Worm (Caenorhabditis elegans) whole organism, L1 larva: ENCODE measurements around the gene sru-48.

Experiments used
- C04F5.9 ChIP-seq: sonication (generic microtip); optimal IDR thresholded peaks from 2 replicates; lab custom pipeline; 2016; ENCODE audit warnings: missing genetic modification characterization, missing compliant biosample characterization
- aha-1 ChIP-seq: fragments of 150-350 bp; optimal IDR thresholded peaks from 2 replicates; lab custom pipeline; 2014; ENCODE audit warnings: missing biosample characterization, missing genetic modification characterization
- ceh-8 ChIP-seq: fragments of 200-800 bp; sonication (Bioruptor generic); optimal IDR thresholded peaks from 2 replicates; lab custom pipeline; 2018; ENCODE audit warnings: mild to moderate bottlenecking, missing genetic modification characterization, moderate library complexity, missing compliant biosample characterization
- ceh-90 ChIP-seq: sonication (generic microtip); optimal IDR thresholded peaks from 2 replicates; lab custom pipeline; 2016; ENCODE audit warnings: missing genetic modification characterization, missing compliant biosample characterization
- ces-1 ChIP-seq: fragments of 150-350 bp; optimal IDR thresholded peaks from 2 replicates; lab custom pipeline; 2014; ENCODE audit warnings: missing biosample characterization, missing genetic modification reagents, missing genetic modification characterization
- efl-1 ChIP-seq, 4 experiments: fragments of 150-350 bp; optimal IDR thresholded peaks in 3 of 4; peaks in 1 of 4; 1 replicate in 1 of 4; 2 replicates in 3 of 4; lab custom pipeline; 2014; ENCODE audit warnings: missing biosample characterization in 2 of 4, missing genetic modification characterization in 2 of 4, missing genetic modification reagents in 2 of 4
- ets-5 ChIP-seq: fragments of 200-800 bp; sonication (Bioruptor generic); IDR thresholded peaks from 2 replicates; pipeline ENCODE4 v1.3.6; 2022; ENCODE audit warnings: missing genetic modification characterization, missing compliant biosample characterization
- fkh-4 ChIP-seq: sonication (generic microtip); optimal IDR thresholded peaks from 2 replicates; lab custom pipeline; 2016; ENCODE audit warnings: missing compliant biosample characterization, missing genetic modification characterization, borderline replicate concordance
- fkh-8 ChIP-seq: sonication (generic microtip); optimal IDR thresholded peaks from 2 replicates; lab custom pipeline; 2016; ENCODE audit warnings: mild to moderate bottlenecking, missing genetic modification characterization, missing compliant biosample characterization
- hlh-17 ChIP-seq: fragments of 200-800 bp; sonication (Bioruptor generic); optimal IDR thresholded peaks from 2 replicates; lab custom pipeline; 2018; ENCODE audit warnings: missing genetic modification characterization, mild to moderate bottlenecking, missing compliant biosample characterization, moderate library complexity, borderline replicate concordance
- lin-13 ChIP-seq: fragments of 150-350 bp; optimal IDR thresholded peaks from 2 replicates; lab custom pipeline; 2014; ENCODE audit warnings: missing biosample characterization, missing genetic modification reagents, missing genetic modification characterization
- lin-14 ChIP-seq: fragments of 200-800 bp; sonication (Bioruptor generic); optimal IDR thresholded peaks from 2 replicates; lab custom pipeline; 2018; ENCODE audit warnings: mild to moderate bottlenecking, missing genetic modification characterization, moderate library complexity, missing compliant biosample characterization
- lin-15B ChIP-seq: fragments of 150-350 bp; sonication (generic microtip); optimal IDR thresholded peaks from 3 replicates; lab custom pipeline; 2014; ENCODE audit warnings: missing biosample characterization, missing genetic modification characterization
- lir-3 ChIP-seq: sonication (generic microtip); optimal IDR thresholded peaks from 2 replicates; lab custom pipeline; 2016; ENCODE audit warnings: mild to moderate bottlenecking, missing genetic modification characterization, moderate library complexity, missing compliant biosample characterization; ENCODE audit not compliant: poor library complexity
- lsy-2 ChIP-seq, 2 experiments: fragments of 150-350 bp; optimal IDR thresholded peaks; 2 replicates each; lab custom pipeline; 2014; ENCODE audit warnings: missing biosample characterization in 2 of 2, missing genetic modification characterization in 2 of 2
- nhr-71 ChIP-seq: sonication (generic microtip); optimal IDR thresholded peaks from 2 replicates; lab custom pipeline; 2016; ENCODE audit warnings: mild to moderate bottlenecking, missing genetic modification characterization, moderate library complexity, missing compliant biosample characterization
- nhr-90 ChIP-seq: sonication (generic microtip); optimal IDR thresholded peaks from 2 replicates; lab custom pipeline; 2016; ENCODE audit warnings: mild to moderate bottlenecking, missing genetic modification characterization, missing compliant biosample characterization; ENCODE audit not compliant: poor library complexity
- pax-3 ChIP-seq: fragments of 200-800 bp; sonication (Bioruptor generic); optimal IDR thresholded peaks from 2 replicates; lab custom pipeline; 2018; ENCODE audit warnings: mild to moderate bottlenecking, missing genetic modification characterization, moderate library complexity, missing compliant biosample characterization
- rnt-1 ChIP-seq: sonication (generic microtip); optimal IDR thresholded peaks from 2 replicates; lab custom pipeline; 2016; ENCODE audit warnings: mild to moderate bottlenecking, missing genetic modification characterization, moderate library complexity, missing compliant biosample characterization
- snpc-4 ChIP-seq: fragments of 150-350 bp; optimal IDR thresholded peaks from 2 replicates; lab custom pipeline; 2014; ENCODE audit warnings: missing biosample characterization, missing genetic modification characterization
- snu-23 ChIP-seq: sonication (generic microtip); optimal IDR thresholded peaks from 2 replicates; lab custom pipeline; 2016; ENCODE audit warnings: missing genetic modification characterization, missing compliant biosample characterization
- sox-4 ChIP-seq: sonication (generic microtip); optimal IDR thresholded peaks from 2 replicates; lab custom pipeline; 2016; ENCODE audit warnings: missing genetic modification characterization, missing compliant biosample characterization
- sup-37 ChIP-seq: fragments of 200-800 bp; sonication (Bioruptor generic); optimal IDR thresholded peaks from 2 replicates; lab custom pipeline; 2018; ENCODE audit warnings: mild to moderate bottlenecking, missing genetic modification characterization, missing compliant biosample characterization
- swsn-7 ChIP-seq: sonication (generic microtip); optimal IDR thresholded peaks from 2 replicates; lab custom pipeline; 2016; ENCODE audit warnings: missing genetic modification characterization, missing compliant biosample characterization
- tbx-2 ChIP-seq: sonication (generic microtip); optimal IDR thresholded peaks from 2 replicates; lab custom pipeline; 2016; ENCODE audit warnings: missing genetic modification characterization, missing compliant biosample characterization
- unc-130 ChIP-seq: fragments of 150-350 bp; optimal IDR thresholded peaks from 2 replicates; lab custom pipeline; 2017; ENCODE audit warnings: missing biosample characterization, missing genetic modification characterization, inconsistent platforms
- vab-15 ChIP-seq: sonication (generic microtip); optimal IDR thresholded peaks from 2 replicates; lab custom pipeline; 2017; ENCODE audit warnings: missing genotype, mild to moderate bottlenecking, missing genetic modification characterization, missing compliant biosample characterization
- zip-4 ChIP-seq: fragments of 200-800 bp; sonication (Bioruptor generic); optimal IDR thresholded peaks from 2 replicates; lab custom pipeline; 2018; ENCODE audit warnings: mild to moderate bottlenecking, missing genetic modification characterization, moderate library complexity, missing compliant biosample characterization
- ztf-4 ChIP-seq: fragments of 150-350 bp; optimal IDR thresholded peaks from 2 replicates; lab custom pipeline; 2014; ENCODE audit warnings: missing biosample characterization, missing genetic modification characterization

Gene sru-48

DNA sequence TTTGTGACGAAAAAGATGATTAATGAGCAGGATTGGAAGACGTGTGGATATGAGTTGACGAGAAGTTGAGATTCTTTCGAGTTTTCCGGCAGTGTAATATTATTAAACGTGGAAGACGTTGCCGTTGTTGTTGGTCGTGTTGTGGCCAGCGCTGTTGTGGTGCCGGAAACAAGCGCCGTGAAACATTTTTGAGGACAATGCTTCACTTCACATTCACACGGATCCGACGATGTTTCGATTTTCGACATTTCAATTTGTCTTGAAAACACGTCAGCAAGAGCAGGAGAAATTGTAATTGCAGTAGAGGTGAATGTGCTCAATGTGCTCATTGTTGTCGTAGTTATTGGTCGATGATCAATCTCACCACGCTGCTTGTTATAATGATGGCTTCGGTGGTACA, 11.2 kb upstream of the sru-48 start:
- TF ChIP-seq ces-1 (GFP tag; lab: Kevin White, UChicago): no peak
- no peak for TF ChIP-seq C04F5.9 (tag; lab: Kevin White, UChicago)
- no peak for TF ChIP-seq efl-1 (optimal IDR thresholded peaks at IDR 0.05; lab: Kevin White, UChicago)
- TF ChIP-seq efl-1 (GFP tag; optimal IDR thresholded peaks at IDR 0.05 in 1 of 2; lab: Kevin White, UChicago): peak in 1 of 2 experiments; percentile 56
- TF ChIP-seq ceh-8 (GFP tag; lab: Kevin White, UChicago): no peak
- TF ChIP-seq, all 84 proteins: peak for 1

DNA sequence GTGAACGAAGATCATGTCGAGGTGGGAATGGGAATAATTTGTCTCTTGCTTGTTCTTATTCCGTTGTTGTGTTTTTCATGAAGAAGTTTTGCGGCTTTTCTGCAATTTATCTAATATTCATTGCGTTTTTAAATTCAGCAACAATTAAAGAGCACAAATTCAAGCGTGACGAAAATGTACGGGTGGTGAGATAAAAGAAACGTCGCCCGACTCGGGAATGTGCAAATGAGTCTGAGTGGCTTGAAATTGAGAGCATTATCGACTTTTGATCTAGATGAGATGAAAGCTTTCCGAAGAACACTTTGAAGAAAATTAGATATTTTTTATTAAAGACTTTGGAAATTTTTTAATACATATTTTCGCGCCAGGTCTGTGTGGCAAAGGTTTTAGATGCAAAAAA, 8.9 kb upstream of the sru-48 start, which contains the start of gene T03G11.10:
T03G11.10 (minus strand) TSS at position 101 of the 400 bp plus-strand sequence.
- no peak for TF ChIP-seq ztf-4 (tag; lab: Kevin White, UChicago)
- no peak for TF ChIP-seq zip-4 (GFP tag; lab: Kevin White, UChicago)
- TF ChIP-seq ets-5 (GFP tag; lab: Robert Waterston, UW): no peak
- TF ChIP-seq fkh-4 (tag; lab: Kevin White, UChicago): no peak
- TF ChIP-seq lin-13 (GFP tag; lab: Kevin White, UChicago): no peak
- TF ChIP-seq swsn-7 (tag; lab: Kevin White, UChicago): no peak
- TF ChIP-seq ceh-90 (tag; lab: Kevin White, UChicago): no peak
- TF ChIP-seq sox-4: no peak
- TF ChIP-seq snu-23 (GFP tag; lab: Kevin White, UChicago): no peak
- no peak for TF ChIP-seq vab-15 (tag; lab: Kevin White, UChicago)
- TF ChIP-seq aha-1 (tag; lab: Kevin White, UChicago): no peak
- TF ChIP-seq pax-3 (tag; lab: Kevin White, UChicago): no peak
- TF ChIP-seq lir-3: no peak
- no peak for TF ChIP-seq lin-15B (tag; lab: Kevin White, UChicago)
- TF ChIP-seq hlh-17 (GFP tag; lab: Kevin White, UChicago): no peak
- TF ChIP-seq lsy-2 (tag; optimal IDR thresholded peaks at IDR 0.05; lab: Kevin White, UChicago): no peak
- TF ChIP-seq, all 84 proteins: peak for 0

- TF ChIP-seq fkh-8 (peak; percentile 62), nhr-71 (tag; lab: Kevin White, UChicago) (peak; percentile 3), tbx-2 (no peak)
Observed at ce11 chrX:5174256-5174655, 5.7 kb upstream of the sru-48 start, which contains the start of gene zchc-1A. zchc-1A (plus strand) TSS chrX:5174369.

ce11 chrX:5179050-5179449, 924 bp upstream of the sru-48 start, which contains the start of gene metl-9:
metl-9 (minus strand) TSS chrX:5179150.
- TF ChIP-seq lin-14: peak; percentile 9
- no peak for TF ChIP-seq lsy-2 (tag; optimal IDR thresholded peaks at IDR 0.05; lab: Kevin White, UChicago)
- no peak for TF ChIP-seq efl-1 (optimal IDR thresholded peaks at IDR 0.05; lab: Kevin White, UChicago)
- TF ChIP-seq efl-1 (GFP tag; optimal IDR thresholded peaks at IDR 0.05 in 1 of 2; lab: Kevin White, UChicago): peak in 1 of 2 experiments; percentile 37

DNA sequence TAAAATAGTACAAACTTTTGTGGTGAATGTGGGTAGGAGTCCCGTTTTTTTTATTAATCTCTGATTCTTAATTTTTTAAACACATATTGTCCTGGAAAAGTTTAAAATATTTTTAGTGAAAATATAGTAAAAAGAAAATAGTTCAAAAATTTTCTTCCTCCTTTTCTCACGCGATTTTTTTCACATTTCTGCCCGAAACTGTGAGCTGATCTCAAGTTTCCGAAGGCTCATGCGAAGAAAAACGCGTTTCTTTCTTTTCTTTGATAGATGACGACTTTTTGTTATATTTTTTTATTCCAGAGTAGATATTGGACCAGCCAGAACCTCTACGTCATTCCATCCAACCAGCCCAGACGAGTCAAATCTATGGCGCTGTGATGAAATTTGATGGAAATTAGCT, 4.0 kb downstream of the sru-48 start, which contains the start of gene T03G11.9:
T03G11.9 (plus strand) TSS at position 301 of the 400 bp plus-strand sequence.
- no peak for TF ChIP-seq sup-37
- no peak for TF ChIP-seq snpc-4 (tag; lab: Kevin White, UChicago)
- TF ChIP-seq hlh-17 (GFP tag; lab: Kevin White, UChicago): no peak
- TF ChIP-seq unc-130 (tag; lab: Kevin White, UChicago): no peak
- TF ChIP-seq nhr-90: no peak

DNA sequence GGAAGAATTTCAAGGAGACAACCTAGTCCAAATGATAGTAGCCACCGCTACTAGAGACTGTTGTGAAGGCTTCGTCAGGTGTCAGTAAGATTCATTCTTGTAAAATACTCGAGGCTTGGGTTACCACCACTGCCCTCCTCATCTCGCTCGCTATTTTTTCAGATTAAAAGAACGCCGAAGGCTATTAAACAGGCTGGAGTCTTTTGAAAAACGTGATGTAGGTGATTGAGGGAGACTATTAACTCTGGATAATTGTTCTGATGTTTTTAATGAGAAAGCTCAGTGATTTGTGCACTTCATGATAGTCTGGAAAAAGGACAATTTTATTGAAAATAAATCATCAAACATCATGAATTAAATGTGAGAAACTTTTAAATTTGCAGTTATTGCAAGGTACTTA, 9.0 kb downstream of the sru-48 start, which contains the start of gene zig-6:
zig-6 (minus strand) TSS at position 101 of the 400 bp plus-strand sequence.
- TF ChIP-seq rnt-1 (peak; percentile 39), fkh-8 (no peak)
